Fruit fly (Drosophila melanogaster) whole organism, embryonic: ENCODE results near the gene CG31798.
A peak's percentile ranks its signal among the peaks of the same experiment; 100 is the strongest.

Experiments used
- B-H1 ChIP-seq: fragments of 200-800 bp; sonication (Bioruptor generic); IDR thresholded peaks from 3 replicates; pipeline ENCODE4 v1.3.6; 2022; ENCODE audit warnings: missing biosample characterization, missing genetic modification characterization
- CG10267 ChIP-seq: fragments of 200-800 bp; sonication (Bioruptor generic); optimal IDR thresholded peaks from 2 replicates; lab custom pipeline; 2018; ENCODE audit warnings: missing biosample characterization, mild to moderate bottlenecking, missing genetic modification characterization, moderate library complexity
- CG10366 ChIP-seq: fragments of 200-800 bp; sonication (Bioruptor generic); IDR thresholded peaks from 2 replicates; pipeline ENCODE4 v1.3.6; 2022; ENCODE audit warnings: missing biosample characterization, missing genetic modification characterization
- CG11695 ChIP-seq: fragments of 200-800 bp; sonication (Bioruptor generic); IDR thresholded peaks from 3 replicates; pipeline ENCODE4 v1.3.6; 2022; ENCODE audit warnings: missing biosample characterization, missing genetic modification characterization
- CG12071 ChIP-seq: fragments of 200-800 bp; sonication (Bioruptor generic); optimal IDR thresholded peaks from 3 replicates; lab custom pipeline; 2018; ENCODE audit warnings: missing biosample characterization, mild to moderate bottlenecking, missing genetic modification characterization
- CG12236 ChIP-seq: fragments of 200-800 bp; sonication (Bioruptor generic); optimal IDR thresholded peaks from 2 replicates; lab custom pipeline; 2016; ENCODE audit warnings: missing biosample characterization, missing genetic modification characterization
- CG1233 ChIP-seq: fragments of 200-800 bp; sonication (Bioruptor generic); optimal IDR thresholded peaks from 4 replicates; lab custom pipeline; 2018; ENCODE audit warnings: missing biosample characterization, mild to moderate bottlenecking, missing genetic modification characterization
- CG14860 ChIP-seq: fragments of 200-800 bp; sonication (Bioruptor generic); IDR thresholded peaks from 3 replicates; pipeline ENCODE4 v1.3.6; 2022; ENCODE audit warnings: missing biosample characterization, missing genetic modification characterization; ENCODE audit not compliant: partially characterized antibody
- CG14965 ChIP-seq: fragments of 200-800 bp; sonication (Bioruptor generic); optimal IDR thresholded peaks from 2 replicates; lab custom pipeline; 2016; ENCODE audit warnings: missing biosample characterization, missing genetic modification characterization, borderline replicate concordance
- CG1603 ChIP-seq: fragments of 200-800 bp; sonication (Bioruptor generic); optimal IDR thresholded peaks from 2 replicates; lab custom pipeline; 2019; ENCODE audit warnings: missing biosample characterization, mild to moderate bottlenecking, missing genetic modification characterization, moderate library complexity
- CG1647 ChIP-seq: fragments of 200-800 bp; sonication (Bioruptor generic); optimal IDR thresholded peaks from 3 replicates; lab custom pipeline; 2016; ENCODE audit warnings: missing biosample characterization, missing genetic modification characterization
- CG17385 ChIP-seq: fragments of 200-800 bp; sonication (Bioruptor generic); optimal IDR thresholded peaks from 3 replicates; lab custom pipeline; 2018; ENCODE audit warnings: missing biosample characterization, mild to moderate bottlenecking, missing genetic modification characterization
- CG18262 ChIP-seq: fragments of 200-800 bp; optimal IDR thresholded peaks from 3 replicates; lab custom pipeline; 2019; ENCODE audit warnings: missing biosample characterization, mild to moderate bottlenecking, missing genetic modification characterization, moderate library complexity
- CG31388 ChIP-seq: fragments of 200-800 bp; sonication (Bioruptor generic); optimal IDR thresholded peaks from 2 replicates; lab custom pipeline; 2016; ENCODE audit warnings: missing biosample characterization, missing genetic modification characterization
- CG42726 ChIP-seq: fragments of 200-800 bp; sonication (Bioruptor generic); IDR thresholded peaks from 2 replicates; pipeline ENCODE4 v1.3.6; 2022; ENCODE audit warnings: missing biosample characterization, missing genetic modification characterization; ENCODE audit not compliant: partially characterized antibody
- CG5245 ChIP-seq: fragments of 200-800 bp; sonication (Bioruptor generic); optimal IDR thresholded peaks from 3 replicates; lab custom pipeline; 2016; ENCODE audit warnings: missing biosample characterization, missing genetic modification characterization
- CG9797 ChIP-seq: fragments of 200-800 bp; sonication (Bioruptor generic); optimal IDR thresholded peaks from 3 replicates; lab custom pipeline; 2018; ENCODE audit warnings: missing biosample characterization, mild to moderate bottlenecking, missing genetic modification characterization
- Chrac-16 ChIP-seq: fragments of 200-800 bp; sonication (Bioruptor generic); optimal IDR thresholded peaks from 3 replicates; lab custom pipeline; 2016; ENCODE audit warnings: missing biosample characterization, missing genetic modification characterization
- CkIIα-i1 ChIP-seq: fragments of 200-800 bp; sonication (Bioruptor generic); IDR thresholded peaks from 2 replicates; pipeline ENCODE4 v1.3.6; 2022; ENCODE audit warnings: missing biosample characterization, missing genetic modification characterization
- Dfd ChIP-seq, 2 experiments: fragments of >200 bp; optimal IDR thresholded peaks; 2 replicates each; lab custom pipeline; 2017; ENCODE audit warnings: missing biosample characterization in 2 of 2, missing genetic modification characterization in 2 of 2
- Ets97D ChIP-seq: fragments of 200-800 bp; sonication (Bioruptor generic); optimal IDR thresholded peaks from 3 replicates; lab custom pipeline; 2016; ENCODE audit warnings: missing biosample characterization, missing genetic modification characterization
- HmgD ChIP-seq: fragments of 200-800 bp; sonication (Bioruptor generic); optimal IDR thresholded peaks from 3 replicates; lab custom pipeline; 2016; ENCODE audit warnings: missing biosample characterization, missing genetic modification characterization
- Hr51 ChIP-seq, 2 experiments: fragments of 200-800 bp; sonication (Bioruptor generic); optimal IDR thresholded peaks; 2 replicates in 1 of 2; 3 replicates in 1 of 2; lab custom pipeline; 2016 to 2018; ENCODE audit warnings: missing biosample characterization in 2 of 2, missing genetic modification characterization in 2 of 2, mild to moderate bottlenecking in 1 of 2, moderate library complexity in 1 of 2
- MESR4 ChIP-seq: fragments of 200-800 bp; sonication (Bioruptor generic); optimal IDR thresholded peaks from 2 replicates; lab custom pipeline; 2018; ENCODE audit warnings: missing biosample characterization, mild to moderate bottlenecking, missing genetic modification characterization, moderate library complexity
- Pdp1 ChIP-seq, 2 experiments: fragments of 200-800 bp; sonication (Bioruptor generic); optimal IDR thresholded peaks; 3 replicates each; lab custom pipeline; 2016; ENCODE audit warnings: missing biosample characterization in 2 of 2, missing genetic modification characterization in 2 of 2, mild to moderate bottlenecking in 1 of 2, moderate library complexity in 1 of 2
- Sry-δ ChIP-seq: fragments of 200-800 bp; sonication (Bioruptor generic); optimal IDR thresholded peaks from 2 replicates; lab custom pipeline; 2016; ENCODE audit warnings: missing biosample characterization, missing genetic modification characterization
- ab ChIP-seq: fragments of 200-800 bp; sonication (Bioruptor generic); optimal IDR thresholded peaks from 2 replicates; lab custom pipeline; 2016; ENCODE audit warnings: missing biosample characterization, missing genetic modification characterization
- ac ChIP-seq: fragments of 200-800 bp; sonication (Bioruptor generic); optimal IDR thresholded peaks from 3 replicates; lab custom pipeline; 2017; ENCODE audit warnings: missing biosample characterization, mild to moderate bottlenecking, missing genetic modification characterization
- al ChIP-seq: fragments of 200-800 bp; sonication (Bioruptor generic); IDR thresholded peaks from 2 replicates; pipeline ENCODE4 v1.3.6; 2022; ENCODE audit warnings: missing biosample characterization, missing genetic modification characterization
- bigmax ChIP-seq: fragments of 200-800 bp; sonication (Bioruptor generic); optimal IDR thresholded peaks from 2 replicates; lab custom pipeline; 2018; ENCODE audit warnings: missing biosample characterization, mild to moderate bottlenecking, missing genetic modification characterization
- cas ChIP-seq: fragments of 200-800 bp; sonication (Bioruptor generic); IDR thresholded peaks from 2 replicates; pipeline ENCODE4 v1.3.6; 2022; ENCODE audit warnings: missing biosample characterization, missing genetic modification characterization
- cg ChIP-seq: fragments of 200-800 bp; sonication (Bioruptor generic); optimal IDR thresholded peaks from 3 replicates; lab custom pipeline; 2019; ENCODE audit warnings: missing biosample characterization, mild to moderate bottlenecking, missing genetic modification characterization, moderate library complexity
- chn ChIP-seq: fragments of 200-800 bp; sonication (Bioruptor generic); optimal IDR thresholded peaks from 2 replicates; lab custom pipeline; 2016; ENCODE audit warnings: missing biosample characterization, missing genetic modification characterization
- dan ChIP-seq: fragments of 200-800 bp; sonication (Bioruptor generic); IDR thresholded peaks from 2 replicates; pipeline ENCODE4 v1.3.6; 2022; ENCODE audit warnings: missing biosample characterization, missing genetic modification characterization
- disco-r ChIP-seq: fragments of 200-800 bp; sonication (Bioruptor generic); optimal IDR thresholded peaks from 2 replicates; lab custom pipeline; 2016; ENCODE audit warnings: missing biosample characterization, missing genetic modification characterization
- dpn ChIP-seq, 2 experiments: fragments of 200-800 bp; sonication (Bioruptor generic); optimal IDR thresholded peaks; 3 replicates each; lab custom pipeline; 2016; ENCODE audit warnings: missing biosample characterization in 2 of 2, missing genetic modification characterization in 2 of 2
- fd102C ChIP-seq: fragments of 200-800 bp; sonication (Bioruptor generic); optimal IDR thresholded peaks from 2 replicates; lab custom pipeline; 2018; ENCODE audit warnings: missing biosample characterization, mild to moderate bottlenecking, missing genetic modification characterization, moderate library complexity
- fd64A ChIP-seq: fragments of 200-800 bp; sonication (Bioruptor generic); optimal IDR thresholded peaks from 3 replicates; lab custom pipeline; 2018; ENCODE audit warnings: missing biosample characterization, mild to moderate bottlenecking, missing genetic modification characterization
- fru ChIP-seq: fragments of >200 bp; optimal IDR thresholded peaks from 2 replicates; lab custom pipeline; 2017
- gem ChIP-seq: fragments of 200-800 bp; sonication (Bioruptor generic); optimal IDR thresholded peaks from 2 replicates; lab custom pipeline; 2019; ENCODE audit warnings: missing biosample characterization, mild to moderate bottlenecking, missing genetic modification characterization, moderate library complexity
- h ChIP-seq: fragments of >200 bp; optimal IDR thresholded peaks from 2 replicates; lab custom pipeline; 2017
- lov ChIP-seq, 2 experiments: fragments of 200-800 bp in 1 of 2; fragments of >200 bp in 1 of 2; sonication (Bioruptor generic) in 1 of 2; IDR thresholded peaks in 1 of 2; optimal IDR thresholded peaks in 1 of 2; 2 replicates in 1 of 2; 3 replicates in 1 of 2; pipeline versions ENCODE4 v1.3.6 to Lab custom; 2017 to 2022; ENCODE audit warnings: missing biosample characterization in 1 of 2, missing genetic modification characterization in 1 of 2
- maf-S ChIP-seq: fragments of 200-800 bp; sonication (Bioruptor generic); optimal IDR thresholded peaks from 2 replicates; lab custom pipeline; 2016; ENCODE audit warnings: missing biosample characterization, missing genetic modification characterization
- mam ChIP-seq: fragments of 200-800 bp; sonication (Bioruptor generic); optimal IDR thresholded peaks from 3 replicates; lab custom pipeline; 2016; ENCODE audit warnings: missing biosample characterization, missing genetic modification characterization
- pfk ChIP-seq: fragments of 200-800 bp; sonication (Bioruptor generic); optimal IDR thresholded peaks from 2 replicates; lab custom pipeline; 2018; ENCODE audit warnings: missing biosample characterization, mild to moderate bottlenecking, missing genetic modification characterization, moderate library complexity
- pita ChIP-seq: fragments of 200-800 bp; sonication (Bioruptor generic); optimal IDR thresholded peaks from 2 replicates; lab custom pipeline; 2017; ENCODE audit warnings: missing biosample characterization, mild to moderate bottlenecking, missing genetic modification characterization
- pzg ChIP-seq: fragments of 200-800 bp; sonication (Bioruptor generic); optimal IDR thresholded peaks from 3 replicates; lab custom pipeline; 2018; ENCODE audit warnings: missing biosample characterization, mild to moderate bottlenecking, missing genetic modification characterization, moderate library complexity
- sc ChIP-seq, 3 experiments: fragments of >200 bp in 2 of 3; fragments of 200-800 bp in 1 of 3; sonication (Bioruptor generic) in 1 of 3; optimal IDR thresholded peaks; 2 replicates in 2 of 3; 3 replicates in 1 of 3; lab custom pipeline; 2017; ENCODE audit warnings: mild to moderate bottlenecking in 1 of 3, missing biosample characterization in 1 of 3, missing genetic modification characterization in 1 of 3, missing genetic modification reagents in 1 of 3
- sens-2 ChIP-seq: fragments of 200-800 bp; sonication (Bioruptor generic); IDR thresholded peaks from 2 replicates; pipeline ENCODE4 v1.3.6; 2022; ENCODE audit warnings: missing biosample characterization, missing genetic modification characterization
- sna ChIP-seq: fragments of 200-800 bp; sonication (Bioruptor generic); IDR thresholded peaks from 2 replicates; pipeline ENCODE4 v1.3.6; 2022; ENCODE audit warnings: missing biosample characterization, missing genetic modification characterization; ENCODE audit not compliant: partially characterized antibody
- stwl ChIP-seq: fragments of 200-800 bp; sonication (Bioruptor generic); optimal IDR thresholded peaks from 3 replicates; lab custom pipeline; 2018; ENCODE audit warnings: missing biosample characterization, mild to moderate bottlenecking, missing genetic modification characterization, moderate library complexity

The CG31798 gene

dm6 chr2L:19434260-19434659 is 40.3 kb downstream of the CG31798 start (continued):
- TF ChIP-seq fd102C (GFP tag; lab: Kevin White, UChicago) (peak; percentile 79), h (lab: Kevin White, UChicago) (no peak), CG1647 (GFP tag; lab: Kevin White, UChicago) (no peak), fd64A (GFP tag; lab: Kevin White, UChicago) (peak; percentile 79), Dfd (GFP tag; optimal IDR thresholded peaks at IDR 0.05; lab: Kevin White, UChicago) (no peak), CG14965 (GFP tag; lab: Kevin White, UChicago) (no peak), mam (GFP tag; lab: Kevin White, UChicago) (no peak), CG31388 (GFP tag; lab: Kevin White, UChicago) (no peak), pzg (no peak), CG12071 (GFP tag; lab: Kevin White, UChicago) (peak; percentile 73), CG11695 (GFP tag; lab: Robert Waterston, UW) (peak; percentile 36; the same call in 1 of the 3 replicates), CG12236 (peak; percentile 16), CG10267 (tag; lab: Kevin White, UChicago) (peak; percentile 48), ab (no peak), al (GFP tag; lab: Robert Waterston, UW) (no peak), CG5245 (no peak), lov (optimal IDR thresholded peaks at IDR 0.05; lab: Kevin White, UChicago) (no peak), lov (GFP tag; IDR thresholded peaks at IDR 0.05; lab: Robert Waterston, UW) (no peak), CG10366 (GFP tag; lab: Robert Waterston, UW) (no peak), Chrac-16 (no peak), sens-2 (GFP tag; lab: Robert Waterston, UW) (no peak), stwl (tag; lab: Kevin White, UChicago) (peak; percentile 13), dan (GFP tag; lab: Robert Waterston, UW) (no peak), CG17385 (GFP tag; lab: Kevin White, UChicago) (peak; percentile 55), Ets97D (GFP tag; lab: Kevin White, UChicago) (no peak), CG14860 (GFP tag; lab: Robert Waterston, UW) (no peak), Pdp1 (GFP tag; optimal IDR thresholded peaks at IDR 0.05; lab: Kevin White, UChicago) (peak in 1 of 2 experiments; percentile 23), pfk (GFP tag; lab: Kevin White, UChicago) (peak; percentile 60), CG1233 (GFP tag; lab: Kevin White, UChicago) (peak; percentile 78), cg (GFP tag; lab: Kevin White, UChicago) (no peak), CG42726 (no peak), sc (optimal IDR thresholded peaks at IDR 0.05; lab: Kevin White, UChicago) (no peak), sc (GFP tag; optimal IDR thresholded peaks at IDR 0.05; lab: Kevin White, UChicago) (peak; percentile 44), sna (GFP tag; lab: Robert Waterston, UW) (no peak), chn (GFP tag; lab: Kevin White, UChicago) (no peak), B-H1 (GFP tag; lab: Robert Waterston, UW) (no peak), disco-r (GFP tag; lab: Kevin White, UChicago) (no peak), ac (GFP tag; lab: Kevin White, UChicago) (peak; percentile 83), Sry-δ (GFP tag; lab: Kevin White, UChicago) (no peak), CkIIα-i1 (GFP tag; lab: Robert Waterston, UW) (no peak), HmgD (no peak), pita (no peak), cas (GFP tag; lab: Robert Waterston, UW) (no peak), CG9797 (GFP tag; lab: Kevin White, UChicago) (no peak), CG18262 (tag; lab: Kevin White, UChicago) (peak; percentile 67), fru (lab: Kevin White, UChicago) (no peak), gem (tag; lab: Kevin White, UChicago) (peak; percentile 67), maf-S (GFP tag; lab: Kevin White, UChicago) (no peak), dpn (GFP tag; optimal IDR thresholded peaks at IDR 0.05; lab: Kevin White, UChicago) (no peak), Hr51 (GFP tag; optimal IDR thresholded peaks at IDR 0.05; lab: Kevin White, UChicago) (no peak), CG1603 (tag; lab: Kevin White, UChicago) (peak; percentile 68), bigmax (GFP tag; lab: Kevin White, UChicago) (no peak), MESR4 (GFP tag; lab: Kevin White, UChicago) (no peak)
